Worm (Caenorhabditis elegans): ENCODE measurements around the gene Y73C8C.8.

ce11 chrV:3086260-3086659, 27.4 kb downstream of the Y73C8C.8 start, which contains the start of gene srt-8:
- no peak for TF ChIP-seq daf-8 (GFP tag; IDR thresholded peaks at IDR 0.05)
- TF ChIP-seq mdl-1 (tag; optimal IDR thresholded peaks at IDR 0.05), result no peak
- TF ChIP-seq unc-130 (GFP tag; optimal IDR thresholded peaks at IDR 0.05), result no peak
- no peak for TF ChIP-seq nhr-42 (GFP tag; IDR thresholded peaks at IDR 0.05)
- TF ChIP-seq Y105C5A.15 (GFP tag; IDR thresholded peaks at IDR 0.05), result no peak
- TF ChIP-seq lsy-2 (tag; optimal IDR thresholded peaks at IDR 0.05), result no peak
- TF ChIP-seq arid-1 (GFP tag; conservative IDR thresholded peaks at IDR 0.05), result no peak
- TF ChIP-seq pha-4 (GFP tag; IDR thresholded peaks at IDR 0.05), result no peak
- TF ChIP-seq pha-4 (tag; optimal IDR thresholded peaks at IDR 0.05), result no peak
- no peak for TF ChIP-seq snpc-4 (tag; optimal IDR thresholded peaks at IDR 0.05)
- TF ChIP-seq zag-1 (tag; optimal IDR thresholded peaks at IDR 0.05), result no peak
